Worm (Caenorhabditis elegans) whole organism, late embryonic: ENCODE measurements around the gene F22H10.2.

Experiments used
- C08G9.2 ChIP-seq: sonication (generic microtip); optimal IDR thresholded peaks from 2 replicates; lab custom pipeline; 2016; ENCODE audit warnings: mild to moderate bottlenecking, missing genetic modification characterization, moderate library complexity, missing compliant biosample characterization
- C38D4.7 ChIP-seq: fragments of 200-800 bp; sonication (Bioruptor generic); optimal IDR thresholded peaks from 2 replicates; lab custom pipeline; 2018; ENCODE audit warnings: mild to moderate bottlenecking, missing genetic modification characterization, moderate library complexity, missing compliant biosample characterization
- F13H6.1 ChIP-seq: sonication (generic microtip); optimal IDR thresholded peaks from 2 replicates; lab custom pipeline; 2016; ENCODE audit warnings: missing genetic modification characterization, missing compliant biosample characterization
- K02D7.2 ChIP-seq: sonication (generic microtip); optimal IDR thresholded peaks from 2 replicates; lab custom pipeline; 2017; ENCODE audit warnings: mild to moderate bottlenecking, missing genetic modification characterization, missing compliant biosample characterization
- K09A11.1 ChIP-seq: sonication (generic microtip); optimal IDR thresholded peaks from 2 replicates; lab custom pipeline; 2017; ENCODE audit warnings: antibody characterized with exemption, mild to moderate bottlenecking, missing genetic modification characterization, missing compliant biosample characterization; ENCODE audit not compliant: insufficient read depth
- T23F11.4 ChIP-seq: fragments of 200-800 bp; sonication (Bioruptor generic); optimal IDR thresholded peaks from 2 replicates; lab custom pipeline; 2018; ENCODE audit warnings: mild to moderate bottlenecking, missing genetic modification characterization, missing compliant biosample characterization
- Y22D7AL.16 ChIP-seq: sonication (generic microtip); optimal IDR thresholded peaks from 2 replicates; lab custom pipeline; 2016; ENCODE audit warnings: missing genetic modification characterization, missing compliant biosample characterization
- ama-1 ChIP-seq: fragments of 150-350 bp; optimal IDR thresholded peaks from 2 replicates; lab custom pipeline; 2014
- ceh-18 ChIP-seq: sonication (generic microtip); optimal IDR thresholded peaks from 2 replicates; lab custom pipeline; 2016; ENCODE audit warnings: missing genetic modification characterization, missing compliant biosample characterization
- ceh-19 ChIP-seq: fragments of 200-800 bp; sonication (Bioruptor generic); optimal IDR thresholded peaks from 2 replicates; lab custom pipeline; 2018; ENCODE audit warnings: mild to moderate bottlenecking, missing genetic modification characterization, missing compliant biosample characterization
- ceh-22 ChIP-seq: sonication (generic microtip); optimal IDR thresholded peaks from 2 replicates; lab custom pipeline; 2017; ENCODE audit warnings: missing biosample characterization, missing genetic modification characterization
- ceh-30 ChIP-seq: fragments of 150-350 bp; optimal IDR thresholded peaks from 2 replicates; lab custom pipeline; 2014; ENCODE audit warnings: missing biosample characterization, missing genetic modification characterization
- ceh-31 ChIP-seq: sonication (generic microtip); optimal IDR thresholded peaks from 2 replicates; lab custom pipeline; 2016; ENCODE audit warnings: missing genetic modification characterization, missing compliant biosample characterization
- ceh-48 ChIP-seq: sonication (generic microtip); optimal IDR thresholded peaks from 2 replicates; lab custom pipeline; 2016; ENCODE audit warnings: missing genetic modification characterization, inconsistent platforms, missing compliant biosample characterization
- ceh-6 ChIP-seq: fragments of 200-800 bp; sonication (Bioruptor generic); optimal IDR thresholded peaks from 2 replicates; lab custom pipeline; 2018; ENCODE audit warnings: mild to moderate bottlenecking, missing genetic modification characterization, missing compliant biosample characterization
- dmd-4 ChIP-seq: sonication (generic microtip); optimal IDR thresholded peaks from 2 replicates; lab custom pipeline; 2016; ENCODE audit warnings: borderline replicate concordance, missing genetic modification characterization, missing compliant biosample characterization
- elt-4 ChIP-seq: sonication (generic microtip); optimal IDR thresholded peaks from 2 replicates; lab custom pipeline; 2016; ENCODE audit warnings: missing genetic modification characterization, missing compliant biosample characterization
- fax-1 ChIP-seq: sonication (generic microtip); optimal IDR thresholded peaks from 2 replicates; lab custom pipeline; 2016; ENCODE audit warnings: missing genotype, missing genetic modification characterization, missing compliant biosample characterization
- fkh-10 ChIP-seq: fragments of 150-350 bp; optimal IDR thresholded peaks from 2 replicates; lab custom pipeline; 2014; ENCODE audit warnings: missing biosample characterization, missing genetic modification reagents, missing genetic modification characterization
- fkh-6 ChIP-seq: sonication (generic microtip); optimal IDR thresholded peaks from 2 replicates; lab custom pipeline; 2016; ENCODE audit warnings: missing genetic modification characterization, missing compliant biosample characterization
- gmeb-2 ChIP-seq: sonication (generic microtip); optimal IDR thresholded peaks from 2 replicates; lab custom pipeline; 2016; ENCODE audit warnings: missing genetic modification characterization, inconsistent platforms, missing compliant biosample characterization
- hlh-13 ChIP-seq: fragments of 200-800 bp; sonication (Bioruptor generic); optimal IDR thresholded peaks from 2 replicates; lab custom pipeline; 2018; ENCODE audit warnings: mild to moderate bottlenecking, missing genetic modification characterization, missing compliant biosample characterization
- hlh-8 ChIP-seq: sonication (generic microtip); optimal IDR thresholded peaks from 2 replicates; lab custom pipeline; 2016; ENCODE audit warnings: missing genotype, missing genetic modification characterization, missing compliant biosample characterization
- lim-6 ChIP-seq: sonication (generic microtip); optimal IDR thresholded peaks from 2 replicates; lab custom pipeline; 2016; ENCODE audit warnings: missing genetic modification characterization, missing compliant biosample characterization
- madf-2 ChIP-seq: sonication (generic microtip); optimal IDR thresholded peaks from 2 replicates; lab custom pipeline; 2017; ENCODE audit warnings: missing genetic modification characterization, missing compliant biosample characterization
- nhr-232 ChIP-seq: sonication (generic microtip); optimal IDR thresholded peaks from 2 replicates; lab custom pipeline; 2016; ENCODE audit warnings: missing genetic modification characterization, missing compliant biosample characterization
- odd-2 ChIP-seq: sonication (generic microtip); optimal IDR thresholded peaks from 2 replicates; lab custom pipeline; 2017; ENCODE audit warnings: antibody characterized with exemption, mild to moderate bottlenecking, missing genetic modification characterization, missing compliant biosample characterization
- pqm-1 ChIP-seq: sonication (generic microtip); optimal IDR thresholded peaks from 2 replicates; lab custom pipeline; 2016; ENCODE audit warnings: missing genetic modification characterization, missing compliant biosample characterization
- ref-2 ChIP-seq: sonication (generic microtip); optimal IDR thresholded peaks from 2 replicates; lab custom pipeline; 2016; ENCODE audit warnings: missing genetic modification characterization, missing compliant biosample characterization
- sdc-2 ChIP-seq: sonication (generic microtip); optimal IDR thresholded peaks from 2 replicates; lab custom pipeline; 2016; ENCODE audit warnings: missing genotype, missing genetic modification characterization, missing compliant biosample characterization
- sox-2 ChIP-seq: fragments of 200-800 bp; sonication (Bioruptor generic); IDR thresholded peaks from 2 replicates; pipeline ENCODE4 v1.3.6; 2022; ENCODE audit warnings: missing genetic modification reagents, missing genetic modification characterization, missing compliant biosample characterization
- syd-9 ChIP-seq: sonication (generic microtip); optimal IDR thresholded peaks from 2 replicates; lab custom pipeline; 2016; ENCODE audit warnings: mild to moderate bottlenecking, missing genetic modification characterization, moderate library complexity, missing compliant biosample characterization
- unc-55 ChIP-seq: sonication (generic microtip); optimal IDR thresholded peaks from 2 replicates; lab custom pipeline; 2017; ENCODE audit warnings: missing biosample characterization, missing genetic modification reagents, missing genetic modification characterization
- unc-86 ChIP-seq: sonication (generic microtip); optimal IDR thresholded peaks from 2 replicates; lab custom pipeline; 2016; ENCODE audit warnings: missing genetic modification characterization, missing compliant biosample characterization
- zip-5 ChIP-seq: sonication (generic microtip); optimal IDR thresholded peaks from 2 replicates; lab custom pipeline; 2016; ENCODE audit warnings: missing genetic modification characterization, missing compliant biosample characterization
- ztf-16 ChIP-seq: sonication (generic microtip); optimal IDR thresholded peaks from 2 replicates; lab custom pipeline; 2017; ENCODE audit warnings: missing genetic modification characterization, missing compliant biosample characterization

F22H10.2 gene

DNA sequence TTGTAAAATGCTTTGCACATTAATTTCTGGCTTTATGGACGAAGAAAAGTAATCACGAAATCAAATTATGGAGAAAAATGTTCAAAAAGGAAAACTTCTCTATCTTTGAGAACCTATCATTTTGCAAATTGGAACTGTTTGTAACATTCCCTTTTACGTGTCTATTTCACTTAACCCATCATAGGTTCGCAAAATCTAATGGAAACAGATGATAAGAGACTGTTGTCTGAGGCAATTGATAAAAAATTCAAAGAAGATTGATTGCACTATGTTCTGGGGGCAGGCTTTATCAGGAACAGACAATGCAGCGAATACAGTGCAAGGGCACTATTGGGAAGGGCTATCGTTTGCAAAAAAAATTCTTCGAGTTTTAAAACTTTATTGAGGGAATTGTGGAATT is 15.8 kb downstream of the F22H10.2 start:
- TF ChIP-seq fkh-6 (tag; lab: Kevin White, UChicago) (no peak), sdc-2 (tag; lab: Kevin White, UChicago) (peak; percentile 86)

DNA sequence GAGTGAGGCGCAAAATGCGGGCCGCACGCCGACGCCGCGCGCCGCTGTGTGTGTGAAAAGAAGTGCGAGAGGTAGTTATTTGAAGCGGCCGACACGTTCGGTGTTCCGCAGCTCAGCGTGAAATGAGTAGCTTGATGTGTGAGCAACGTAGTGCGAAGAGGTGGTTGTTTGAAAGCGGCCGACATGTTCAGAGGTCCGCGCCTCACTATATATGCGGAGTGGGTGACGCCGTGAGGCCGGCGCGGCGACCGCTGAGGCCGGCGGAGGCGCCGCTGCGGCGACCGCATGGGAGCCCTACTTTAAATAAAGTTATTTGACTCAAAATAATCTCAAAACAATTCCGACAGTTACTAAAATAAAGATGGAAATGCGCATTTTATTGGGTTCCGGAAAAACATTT is 17.5 kb downstream of the F22H10.2 start:
- TF ChIP-seq gmeb-2 (no peak), hlh-8 (no peak), ceh-19 (GFP tag; lab: Kevin White, UChicago) (no peak), ztf-16 (tag; lab: Kevin White, UChicago) (no peak), K09A11.1 (tag; lab: Kevin White, UChicago) (no peak), Y22D7AL.16 (no peak), ama-1 (lab: Kevin White, UChicago) (no peak), T23F11.4 (GFP tag; lab: Kevin White, UChicago) (no peak), C38D4.7 (GFP tag; lab: Kevin White, UChicago) (no peak), syd-9 (tag; lab: Kevin White, UChicago) (no peak), dmd-4 (tag; lab: Kevin White, UChicago) (no peak), pqm-1 (tag; lab: Kevin White, UChicago) (no peak)

DNA sequence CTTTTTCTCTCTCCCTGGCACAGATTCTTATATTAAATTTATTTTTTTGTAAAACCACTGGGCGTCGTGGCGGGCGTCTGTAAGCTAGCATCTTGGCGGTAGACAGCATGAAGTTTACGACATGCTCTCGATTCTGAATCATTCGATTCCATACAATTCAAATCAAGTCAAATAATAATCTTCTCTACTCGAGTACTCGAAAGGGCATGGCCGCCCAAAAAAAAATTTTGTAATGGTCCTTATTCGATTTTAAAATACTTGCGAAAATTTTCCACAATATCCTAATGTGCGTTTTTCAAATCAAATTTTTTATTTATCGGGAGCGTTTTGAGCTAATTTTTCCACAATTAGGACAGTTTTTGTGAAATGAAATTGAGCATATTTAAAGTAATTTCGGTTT is 18.7 kb downstream of the F22H10.2 start:
- TF ChIP-seq ceh-30 (tag; lab: Kevin White, UChicago) (no peak), fax-1 (tag; lab: Kevin White, UChicago) (no peak)
- TF ChIP-seq, all 69 proteins: peak for 0

DNA sequence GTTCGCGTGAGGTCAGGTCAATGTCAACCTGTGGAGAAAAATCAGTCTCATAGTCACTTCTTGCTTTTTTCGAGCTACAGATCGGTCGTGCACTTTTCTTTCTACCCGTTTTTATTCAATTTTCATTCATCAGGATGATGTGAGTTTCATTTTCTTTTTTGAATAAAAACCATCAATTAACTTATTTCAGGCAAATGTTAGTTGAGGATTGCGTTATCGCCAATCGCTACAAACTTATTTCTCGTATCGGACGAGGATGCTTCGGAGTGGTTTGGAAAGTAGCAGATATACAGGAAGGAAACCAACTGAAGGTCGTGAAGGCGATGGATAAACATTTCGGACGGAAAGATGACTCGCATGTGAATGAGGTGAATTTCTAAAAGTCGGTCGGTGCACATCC is 22.9 kb downstream of the F22H10.2 start, which contains the start of gene F22H10.1:
F22H10.1 (plus strand) TSS at position 211 of the 400 bp plus-strand sequence.
- no peak for TF ChIP-seq elt-4 (tag; lab: Kevin White, UChicago)
- no peak for TF ChIP-seq unc-55
- TF ChIP-seq F13H6.1 (tag; lab: Kevin White, UChicago): no peak
- no peak for TF ChIP-seq ceh-48 (tag; lab: Kevin White, UChicago)
- no peak for TF ChIP-seq lim-6 (tag; lab: Kevin White, UChicago)
- no peak for TF ChIP-seq odd-2 (tag; lab: Kevin White, UChicago)
- TF ChIP-seq C08G9.2 (tag; lab: Kevin White, UChicago): no peak
- TF ChIP-seq madf-2 (tag; lab: Kevin White, UChicago): no peak
- TF ChIP-seq K02D7.2 (tag; lab: Kevin White, UChicago): no peak
- no peak for TF ChIP-seq zip-5 (tag; lab: Kevin White, UChicago)
- no peak for TF ChIP-seq ceh-31 (tag; lab: Kevin White, UChicago)
- TF ChIP-seq ceh-6 (GFP tag; lab: Kevin White, UChicago): no peak
- no peak for TF ChIP-seq ceh-18
- TF ChIP-seq Y22D7AL.16: no peak
- TF ChIP-seq hlh-13: no peak
- TF ChIP-seq ref-2 (tag; lab: Kevin White, UChicago): no peak
- TF ChIP-seq dmd-4 (tag; lab: Kevin White, UChicago): no peak
- TF ChIP-seq fkh-10 (GFP tag; lab: Kevin White, UChicago): no peak

DNA sequence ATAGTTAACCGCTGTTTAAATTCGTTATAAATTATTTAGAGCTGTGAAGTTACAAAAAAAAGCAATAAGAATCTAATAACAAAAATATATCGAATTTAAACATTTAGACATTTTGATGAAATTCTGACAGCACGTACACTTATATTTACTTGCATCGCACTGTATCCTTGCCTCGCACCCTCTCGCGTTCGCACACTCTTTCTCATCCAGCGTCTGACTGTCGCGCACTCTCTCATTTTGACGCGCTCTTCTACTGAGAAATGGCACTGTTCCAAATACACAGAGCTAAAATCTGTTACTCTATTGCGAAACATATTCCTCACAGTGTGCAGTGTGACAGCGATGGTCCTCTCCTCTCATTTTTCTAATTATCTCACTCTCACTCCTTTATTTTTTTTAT is 24.7 kb downstream of the F22H10.2 start:
- TF ChIP-seq T23F11.4 (GFP tag; lab: Kevin White, UChicago): no peak
- TF ChIP-seq unc-55: peak; percentile 87
- TF ChIP-seq, all 69 proteins: peak for 1

DNA sequence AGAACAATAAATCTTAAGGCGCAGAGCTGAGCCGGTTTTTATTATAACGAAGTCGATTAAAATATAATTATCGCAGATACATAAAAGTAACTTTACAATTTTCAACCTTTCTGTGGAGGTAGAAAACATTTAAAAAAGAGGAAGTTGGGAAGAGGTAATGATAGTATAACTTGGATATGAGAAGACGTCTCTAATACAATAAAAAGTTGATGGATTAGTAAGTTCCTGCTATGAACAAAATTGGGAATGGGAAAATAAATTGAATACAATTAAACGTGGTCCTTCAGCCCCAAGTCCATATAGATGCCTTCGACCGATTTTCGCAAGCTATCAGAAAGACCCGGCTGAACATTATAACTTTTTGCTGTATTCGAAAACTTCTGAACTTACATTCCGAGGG is 26.3 kb downstream of the F22H10.2 start:
- TF ChIP-seq lim-6 (tag; lab: Kevin White, UChicago): no peak
- no peak for TF ChIP-seq nhr-232 (tag; lab: Kevin White, UChicago)
- no peak for TF ChIP-seq sox-2 (GFP tag; lab: Robert Waterston, UW)
- TF ChIP-seq unc-86 (tag; lab: Kevin White, UChicago): no peak
- no peak for TF ChIP-seq ceh-6 (GFP tag; lab: Kevin White, UChicago)
- no peak for TF ChIP-seq ceh-22 (tag; lab: Kevin White, UChicago)
- no peak for TF ChIP-seq F13H6.1 (tag; lab: Kevin White, UChicago)
- no peak for TF ChIP-seq ceh-19 (GFP tag; lab: Kevin White, UChicago)
